Worm (Caenorhabditis elegans) whole organism, young adult: Measurements from ENCODE around the gene T28A8.2.
A peak's percentile ranks its signal among the peaks of the same experiment; 100 is the strongest.

ENCODE experiments used
- B0019.2 ChIP-seq: fragments of 200-800 bp; sonication (Bioruptor generic); conservative IDR thresholded peaks from 2 replicates; pipeline ENCODE4 v1.3.6; 2022; ENCODE audit warnings: missing genetic modification reagents, missing genetic modification characterization, missing compliant biosample characterization
- C17E4.6 ChIP-seq: fragments of 200-800 bp; sonication (Bioruptor generic); IDR thresholded peaks from 2 replicates; pipeline ENCODE4 v1.3.6; 2022; ENCODE audit warnings: missing genetic modification reagents, missing genetic modification characterization, missing compliant biosample characterization
- F10E7.11 ChIP-seq: sonication (generic microtip); optimal IDR thresholded peaks from 2 replicates; lab custom pipeline; 2017; ENCODE audit warnings: mild to moderate bottlenecking, missing genetic modification characterization, moderate library complexity, missing compliant biosample characterization
- F37B4.10 ChIP-seq: fragments of 200-800 bp; sonication (Bioruptor generic); IDR thresholded peaks from 2 replicates; pipeline ENCODE4 v1.3.6; 2022; ENCODE audit warnings: missing genetic modification characterization, missing compliant biosample characterization
- F49E8.2 ChIP-seq: sonication (generic microtip); optimal IDR thresholded peaks from 3 replicates; lab custom pipeline; 2017; ENCODE audit warnings: missing genetic modification characterization, mild to moderate bottlenecking, missing compliant biosample characterization, antibody characterized with exemption, moderate library complexity; ENCODE audit not compliant: insufficient read depth
- F52B5.7 ChIP-seq: sonication (generic microtip); optimal IDR thresholded peaks from 2 replicates; lab custom pipeline; 2016; ENCODE audit warnings: mild to moderate bottlenecking, missing genetic modification characterization, missing compliant biosample characterization
- F55B11.4 ChIP-seq: sonication (generic microtip); optimal IDR thresholded peaks from 2 replicates; lab custom pipeline; 2016; ENCODE audit warnings: missing compliant biosample characterization, missing genetic modification characterization, borderline replicate concordance; ENCODE audit not compliant: insufficient read depth
- K11D2.4 ChIP-seq: fragments of 200-800 bp; sonication (Bioruptor generic); IDR thresholded peaks from 2 replicates; pipeline ENCODE4 v1.3.6; 2022; ENCODE audit warnings: missing genetic modification reagents, missing genetic modification characterization, missing compliant biosample characterization
- T26A5.8 ChIP-seq: sonication (generic microtip); optimal IDR thresholded peaks from 2 replicates; lab custom pipeline; 2016; ENCODE audit warnings: missing genetic modification characterization, missing compliant biosample characterization
- Y53G8AR.9 ChIP-seq: fragments of 200-800 bp; sonication (Bioruptor generic); conservative IDR thresholded peaks from 2 replicates; pipeline ENCODE4 v1.3.6; 2022; ENCODE audit warnings: missing genetic modification reagents, missing genetic modification characterization, missing compliant biosample characterization
- Y56A3A.18 ChIP-seq: fragments of 200-800 bp; sonication (Bioruptor generic); IDR thresholded peaks from 2 replicates; pipeline ENCODE4 v1.3.6; 2022; ENCODE audit warnings: missing genetic modification reagents, missing genetic modification characterization, missing compliant biosample characterization
- akir-1 ChIP-seq: fragments of 200-800 bp; sonication (Bioruptor generic); optimal IDR thresholded peaks from 2 replicates; lab custom pipeline; 2018; ENCODE audit warnings: mild to moderate bottlenecking, missing genetic modification characterization, moderate library complexity, missing compliant biosample characterization
- aptf-2 ChIP-seq: fragments of 200-800 bp; sonication (Bioruptor generic); conservative IDR thresholded peaks from 2 replicates; pipeline ENCODE4 v1.3.6; 2022; ENCODE audit warnings: missing genetic modification reagents, missing genetic modification characterization, missing compliant biosample characterization
- attf-3 ChIP-seq: fragments of 200-800 bp; sonication (Bioruptor generic); conservative IDR thresholded peaks from 2 replicates; pipeline ENCODE4 v1.3.6; 2022; ENCODE audit warnings: missing genetic modification reagents, missing genetic modification characterization, missing compliant biosample characterization
- attf-6 ChIP-seq: fragments of 200-800 bp; sonication (Bioruptor generic); IDR thresholded peaks from 2 replicates; pipeline ENCODE4 v1.3.6; 2022; ENCODE audit warnings: missing genetic modification reagents, missing genetic modification characterization, missing compliant biosample characterization
- cebp-1 ChIP-seq, 2 experiments: fragments of 200-800 bp in 1 of 2; sonication (Bioruptor generic) in 1 of 2; sonication (generic microtip) in 1 of 2; IDR thresholded peaks in 1 of 2; optimal IDR thresholded peaks in 1 of 2; 2 replicates each; pipeline versions ENCODE4 v1.3.6 to Lab custom; 2017 to 2022; ENCODE audit warnings: missing compliant biosample characterization in 2 of 2, missing genetic modification characterization in 2 of 2, mild to moderate bottlenecking in 1 of 2, missing genetic modification reagents in 1 of 2, moderate library complexity in 1 of 2
- ceh-100 ChIP-seq: fragments of 200-800 bp; sonication (Bioruptor generic); IDR thresholded peaks from 2 replicates; pipeline ENCODE4 v1.3.6; 2022; ENCODE audit warnings: missing genetic modification reagents, missing genetic modification characterization, missing compliant biosample characterization
- ceh-58 ChIP-seq: fragments of 200-800 bp; sonication (Bioruptor generic); IDR thresholded peaks from 2 replicates; pipeline ENCODE4 v1.3.6; 2022; ENCODE audit warnings: missing genetic modification characterization, missing compliant biosample characterization
- dox-1 ChIP-seq: fragments of 200-800 bp; sonication (Bioruptor generic); IDR thresholded peaks from 2 replicates; pipeline ENCODE4 v1.3.6; 2022; ENCODE audit warnings: missing genetic modification reagents, missing genetic modification characterization, missing compliant biosample characterization
- dpl-1 ChIP-seq: fragments of 150-350 bp; optimal IDR thresholded peaks from 2 replicates; lab custom pipeline; 2014; ENCODE audit warnings: missing biosample characterization, missing genetic modification reagents, missing genetic modification characterization
- efl-1 ChIP-seq: fragments of 150-350 bp; optimal IDR thresholded peaks from 2 replicates; lab custom pipeline; 2014; ENCODE audit warnings: missing biosample characterization, missing genetic modification reagents, missing genetic modification characterization
- ets-4 ChIP-seq: fragments of 200-800 bp; sonication (Bioruptor generic); optimal IDR thresholded peaks from 2 replicates; lab custom pipeline; 2018; ENCODE audit warnings: mild to moderate bottlenecking, missing genetic modification characterization, missing compliant biosample characterization
- gei-17 ChIP-seq: fragments of 200-800 bp; sonication (Bioruptor generic); optimal IDR thresholded peaks from 2 replicates; lab custom pipeline; 2018; ENCODE audit warnings: mild to moderate bottlenecking, missing genetic modification characterization, missing compliant biosample characterization
- him-1 ChIP-seq: sonication (generic microtip); optimal IDR thresholded peaks from 2 replicates; lab custom pipeline; 2016; ENCODE audit warnings: missing genotype, missing genetic modification reagents, missing genetic modification characterization, missing compliant biosample characterization
- hmg-20 ChIP-seq: fragments of 200-800 bp; sonication (Bioruptor generic); IDR thresholded peaks from 2 replicates; pipeline ENCODE4 v1.3.6; 2022; ENCODE audit warnings: missing genetic modification reagents, missing genetic modification characterization, missing compliant biosample characterization
- lin-26 ChIP-seq: fragments of 200-800 bp; sonication (Bioruptor generic); IDR thresholded peaks from 2 replicates; pipeline ENCODE4 v1.3.6; 2022; ENCODE audit warnings: missing genetic modification reagents, missing genetic modification characterization, missing compliant biosample characterization
- lir-1 ChIP-seq: fragments of 200-800 bp; sonication (Bioruptor generic); conservative IDR thresholded peaks from 2 replicates; pipeline ENCODE4 v1.3.6; 2022; ENCODE audit warnings: missing genetic modification reagents, missing genetic modification characterization, missing compliant biosample characterization
- lsl-1 ChIP-seq: fragments of 200-800 bp; sonication (Bioruptor generic); optimal IDR thresholded peaks from 2 replicates; lab custom pipeline; 2018; ENCODE audit warnings: mild to moderate bottlenecking, missing genetic modification characterization, moderate library complexity, missing compliant biosample characterization
- madf-10 ChIP-seq: sonication (generic microtip); optimal IDR thresholded peaks from 2 replicates; lab custom pipeline; 2016; ENCODE audit warnings: mild to moderate bottlenecking, missing genetic modification characterization, missing compliant biosample characterization
- madf-8 ChIP-seq: fragments of 200-800 bp; sonication (Bioruptor generic); conservative IDR thresholded peaks from 2 replicates; pipeline ENCODE4 v1.3.6; 2022; ENCODE audit warnings: missing genetic modification reagents, missing genetic modification characterization, missing compliant biosample characterization
- nfya-2 ChIP-seq: fragments of 200-800 bp; sonication (Bioruptor generic); IDR thresholded peaks from 2 replicates; pipeline ENCODE4 v1.3.6; 2022; ENCODE audit warnings: missing genetic modification reagents, missing genetic modification characterization, missing compliant biosample characterization
- nhr-120 ChIP-seq: fragments of 200-800 bp; sonication (Bioruptor generic); IDR thresholded peaks from 2 replicates; pipeline ENCODE4 v1.3.6; 2022; ENCODE audit warnings: missing genetic modification characterization, missing compliant biosample characterization
- nhr-179 ChIP-seq: sonication (generic microtip); optimal IDR thresholded peaks from 2 replicates; lab custom pipeline; 2016; ENCODE audit warnings: mild to moderate bottlenecking, missing genetic modification characterization, missing compliant biosample characterization
- nhr-27 ChIP-seq: fragments of 200-800 bp; sonication (Bioruptor generic); optimal IDR thresholded peaks from 2 replicates; lab custom pipeline; 2018; ENCODE audit warnings: mild to moderate bottlenecking, missing genetic modification characterization, moderate library complexity, missing compliant biosample characterization
- nhr-80 ChIP-seq: sonication (generic microtip); optimal IDR thresholded peaks from 2 replicates; lab custom pipeline; 2016; ENCODE audit warnings: missing genetic modification characterization, missing compliant biosample characterization
- rpc-1 ChIP-seq, 2 experiments: fragments of 150-350 bp in 1 of 2; sonication (generic microtip) in 1 of 2; optimal IDR thresholded peaks; 2 replicates each; lab custom pipeline; 2014 to 2018; ENCODE audit warnings: missing biosample characterization in 1 of 2, missing genetic modification characterization in 1 of 2, missing genetic modification reagents in 1 of 2, missing genotype in 1 of 2
- sdz-38 ChIP-seq: sonication (generic microtip); optimal IDR thresholded peaks from 2 replicates; lab custom pipeline; 2016; ENCODE audit warnings: missing genotype, missing genetic modification characterization, missing compliant biosample characterization
- sea-2 ChIP-seq: fragments of 200-800 bp; sonication (Bioruptor generic); IDR thresholded peaks from 2 replicates; pipeline ENCODE4 v1.3.6; 2022; ENCODE audit warnings: missing genetic modification characterization, missing compliant biosample characterization
- snpc-1.1 ChIP-seq: sonication (generic microtip); optimal IDR thresholded peaks from 2 replicates; lab custom pipeline; 2017; ENCODE audit warnings: missing genetic modification characterization, mild to moderate bottlenecking, missing compliant biosample characterization, antibody characterized with exemption, moderate library complexity, missing genotype, missing genetic modification reagents; ENCODE audit not compliant: insufficient read depth
- snpc-4 ChIP-seq, 5 experiments: fragments of 150-350 bp in 1 of 5; sonication (generic microtip) in 4 of 5; optimal IDR thresholded peaks; 2 replicates each; lab custom pipeline; 2014 to 2018; ENCODE audit warnings: missing genetic modification characterization in 5 of 5, missing biosample characterization in 3 of 5, antibody characterized with exemption in 2 of 5, mild to moderate bottlenecking in 2 of 5, missing compliant biosample characterization in 2 of 5, missing genotype in 2 of 5, moderate library complexity in 2 of 5, missing genetic modification reagents in 1 of 5
- unc-62 ChIP-seq: fragments of 150-350 bp; optimal IDR thresholded peaks from 2 replicates; lab custom pipeline; 2014; ENCODE audit warnings: missing biosample characterization, missing genetic modification reagents, missing genetic modification characterization
- ztf-18 ChIP-seq: sonication (generic microtip); optimal IDR thresholded peaks from 2 replicates; lab custom pipeline; 2016; ENCODE audit warnings: missing genotype, mild to moderate bottlenecking, missing genetic modification characterization, missing compliant biosample characterization
- ztf-22 ChIP-seq: fragments of 200-800 bp; sonication (Bioruptor generic); optimal IDR thresholded peaks from 2 replicates; lab custom pipeline; 2018; ENCODE audit warnings: mild to moderate bottlenecking, missing genetic modification characterization, moderate library complexity, missing compliant biosample characterization
- ztf-26 ChIP-seq: sonication (generic microtip); optimal IDR thresholded peaks from 2 replicates; lab custom pipeline; 2017; ENCODE audit warnings: missing genetic modification characterization, missing compliant biosample characterization
- ztf-3 ChIP-seq: fragments of 200-800 bp; sonication (Bioruptor generic); optimal IDR thresholded peaks from 2 replicates; lab custom pipeline; 2018; ENCODE audit warnings: mild to moderate bottlenecking, missing genetic modification characterization, missing compliant biosample characterization

The T28A8.2 gene

ce11 chrIII:13462965-13463783 lies 32.3 kb downstream of the T28A8.2 start, which contains the start of gene ant-1.1 (continued):
- no peak for TF ChIP-seq him-1 (tag; lab: Kevin White, UChicago)
- TF ChIP-seq nhr-27 (tag; lab: Kevin White, UChicago) = no peak
- peak; percentile 10 for TF ChIP-seq F49E8.2 (tag; lab: Kevin White, UChicago)
- TF ChIP-seq F52B5.7 = no peak
- peak; percentile 74 for TF ChIP-seq madf-10 (tag; lab: Kevin White, UChicago)
- no peak for TF ChIP-seq nfya-2 (GFP tag; lab: Robert Waterston, UW)
- TF ChIP-seq F55B11.4 = no peak
- TF ChIP-seq ceh-58 (GFP tag; lab: Robert Waterston, UW) = no peak
- peak; percentile 53; the same call in 1 of the 2 replicates for TF ChIP-seq attf-3 (GFP tag; lab: Robert Waterston, UW)
- no peak for TF ChIP-seq unc-62
- TF ChIP-seq T26A5.8 (tag; lab: Kevin White, UChicago) = no peak
- TF ChIP-seq sea-2 (GFP tag; lab: Robert Waterston, UW) = no peak
- peak; percentile 85 for TF ChIP-seq ztf-26 (tag; lab: Kevin White, UChicago)
- TF ChIP-seq ets-4 (GFP tag; lab: Kevin White, UChicago) = peak; percentile 53
- peak; percentile 83 for TF ChIP-seq K11D2.4 (GFP tag; lab: Robert Waterston, UW)
- TF ChIP-seq nhr-80 (tag; lab: Kevin White, UChicago) = peak; percentile 63
- peak; percentile 82 for TF ChIP-seq dox-1 (GFP tag; lab: Robert Waterston, UW)
- peak; percentile 45 for TF ChIP-seq gei-17 (GFP tag; lab: Kevin White, UChicago)
- TF ChIP-seq aptf-2 = peak; percentile 82
- peak; percentile 74 for TF ChIP-seq ceh-100 (GFP tag; lab: Robert Waterston, UW)
- TF ChIP-seq Y56A3A.18 (GFP tag; lab: Robert Waterston, UW) = peak; percentile 70
- TF ChIP-seq lsl-1 (GFP tag; lab: Kevin White, UChicago) = peak; percentile 88
- no peak for TF ChIP-seq nhr-120 (GFP tag; lab: Robert Waterston, UW)
- 0 out of 2 replicates have a peak, but pooled peaks have one; percentile 4 for TF ChIP-seq B0019.2 (GFP tag; lab: Robert Waterston, UW)
- TF ChIP-seq ztf-18 = peak; percentile 87
- TF ChIP-seq ztf-3 (GFP tag; lab: Kevin White, UChicago) = no peak
- TF ChIP-seq cebp-1 (GFP tag; IDR thresholded peaks at IDR 0.05; lab: Robert Waterston, UW) = peak; percentile 69
- peak; percentile 84 for TF ChIP-seq cebp-1 (tag; optimal IDR thresholded peaks at IDR 0.05; lab: Kevin White, UChicago)
- no peak for TF ChIP-seq F10E7.11
- peak; percentile 69; the same call in 1 of the 2 replicates for TF ChIP-seq lin-26
- TF ChIP-seq ztf-22 (GFP tag; lab: Kevin White, UChicago) = no peak
- TF ChIP-seq akir-1 = no peak
- TF ChIP-seq madf-8 (GFP tag; lab: Robert Waterston, UW) = peak; percentile 29; the same call in 1 of the 2 replicates
- TF ChIP-seq sdz-38 (tag; lab: Kevin White, UChicago) = no peak
- TF ChIP-seq snpc-4 (GFP tag; optimal IDR thresholded peaks at IDR 0.05; lab: Kevin White, UChicago) = no peak
- peak in 3 of 4 experiments; percentile 34 to 65 (median 57) for TF ChIP-seq snpc-4 (tag; optimal IDR thresholded peaks at IDR 0.05; lab: Kevin White, UChicago)
- peak; percentile 21 for TF ChIP-seq rpc-1 (optimal IDR thresholded peaks at IDR 0.05; lab: Kevin White, UChicago)
- no peak for TF ChIP-seq rpc-1 (tag; optimal IDR thresholded peaks at IDR 0.05; lab: Kevin White, UChicago)
- TF ChIP-seq nhr-179 (tag; lab: Kevin White, UChicago) = no peak
- TF ChIP-seq lir-1 = peak; percentile 88
- no peak for TF ChIP-seq F37B4.10 (GFP tag; lab: Robert Waterston, UW)
- TF ChIP-seq C17E4.6 (GFP tag; lab: Robert Waterston, UW) = peak; percentile 79; the same call in 1 of the 2 replicates
- no peak for TF ChIP-seq attf-6
- TF ChIP-seq Y53G8AR.9 (GFP tag; lab: Robert Waterston, UW) = peak; percentile 95
- TF ChIP-seq dpl-1 = peak; percentile 86
- TF ChIP-seq snpc-1.1 (tag; lab: Kevin White, UChicago) = no peak
- peak; percentile 68 for TF ChIP-seq hmg-20
- TF ChIP-seq efl-1 (GFP tag; lab: Kevin White, UChicago) = peak; percentile 86
